Worm (Caenorhabditis elegans): Measurements from ENCODE around the gene Y20C6A.1.

- TF ChIP-seq snpc-4 (tag; optimal IDR thresholded peaks at IDR 0.05) (no peak), elt-2 (tag; optimal IDR thresholded peaks at IDR 0.05) (no peak), lin-39 (tag; optimal IDR thresholded peaks at IDR 0.05) (no peak), ama-1 (optimal IDR thresholded peaks at IDR 0.05) (no peak), skn-1 (tag; optimal IDR thresholded peaks at IDR 0.05) (no peak), tbx-2 (tag; optimal IDR thresholded peaks at IDR 0.05) (no peak), fos-1 (tag; optimal IDR thresholded peaks at IDR 0.05) (no peak), ztf-4 (tag; optimal IDR thresholded peaks at IDR 0.05) (no peak), ztf-11 (tag; optimal IDR thresholded peaks at IDR 0.05) (no peak), sox-4 (tag; optimal IDR thresholded peaks at IDR 0.05) (no peak)
Measured at ce11 chrV:17323876-17324275, 52.7 kb downstream of the Y20C6A.1 start.
